Fruit fly (Drosophila melanogaster): Measurements from ENCODE around the gene CG15468.

CG15468 gene

dm6 chrX:4931048-4931447 lies 29.9 kb downstream of the CG15468 start:
- TF ChIP-seq Dif (GFP tag; optimal IDR thresholded peaks at IDR 0.05; ENCODE audit: partially characterized antibody) (no peak), sage (GFP tag; optimal IDR thresholded peaks at IDR 0.05) (peak; percentile 37), woc (GFP tag; optimal IDR thresholded peaks at IDR 0.05) (peak; percentile 5), dmrt93B (GFP tag; optimal IDR thresholded peaks at IDR 0.05) (no peak), Jra (GFP tag; optimal IDR thresholded peaks at IDR 0.05) (no peak), CrebA (GFP tag; optimal IDR thresholded peaks at IDR 0.05; ENCODE audit: borderline replicate concordance) (no peak), OdsH (GFP tag; optimal IDR thresholded peaks at IDR 0.05) (no peak), Hnf4 (GFP tag; optimal IDR thresholded peaks at IDR 0.05) (peak; percentile 7), Rel (GFP tag; optimal IDR thresholded peaks at IDR 0.05) (no peak), Rel (tag; optimal IDR thresholded peaks at IDR 0.05) (no peak), dsf (GFP tag; optimal IDR thresholded peaks at IDR 0.05; ENCODE audit: borderline replicate concordance) (no peak), br (GFP tag; optimal IDR thresholded peaks at IDR 0.05) (no peak), jim (GFP tag; optimal IDR thresholded peaks at IDR 0.05) (no peak), pan (optimal IDR thresholded peaks at IDR 0.05) (no peak), Hr83 (GFP tag; optimal IDR thresholded peaks at IDR 0.05; ENCODE audit: poor library complexity, severe bottlenecking) (peak; percentile 17), Hr78 (GFP tag; optimal IDR thresholded peaks at IDR 0.05) (no peak), Vsx2 (GFP tag; optimal IDR thresholded peaks at IDR 0.05; ENCODE audit: partially characterized antibody) (no peak), usp (GFP tag; optimal IDR thresholded peaks at IDR 0.05) (no peak), Mio (GFP tag; optimal IDR thresholded peaks at IDR 0.05) (no peak), fru (GFP tag; optimal IDR thresholded peaks at IDR 0.05) (no peak), HLH106 (tag; optimal IDR thresholded peaks at IDR 0.05) (no peak), brk (GFP tag; optimal IDR thresholded peaks at IDR 0.05) (peak; percentile 12), dl (GFP tag; optimal IDR thresholded peaks at IDR 0.05; ENCODE audit: insufficient read depth in 1 of 2, partially characterized antibody in 2 of 2) (no peak), Dfd (GFP tag; optimal IDR thresholded peaks at IDR 0.05) (no peak), lola (GFP tag; optimal IDR thresholded peaks at IDR 0.05) (no peak), CG9705 (GFP tag; optimal IDR thresholded peaks at IDR 0.05) (no peak), foxo (GFP tag; optimal IDR thresholded peaks at IDR 0.05) (no peak), tai (GFP tag; optimal IDR thresholded peaks at IDR 0.05) (peak; percentile 24), Myc (optimal IDR thresholded peaks at IDR 0.05) (no peak), N (GFP tag; optimal IDR thresholded peaks at IDR 0.05) (no peak), Abd-B (GFP tag; optimal IDR thresholded peaks at IDR 0.05) (no peak), ey (GFP tag; optimal IDR thresholded peaks at IDR 0.05) (no peak), sv (GFP tag; optimal IDR thresholded peaks at IDR 0.05) (no peak), Sp1 (GFP tag; optimal IDR thresholded peaks at IDR 0.05) (no peak), GATAd (GFP tag; optimal IDR thresholded peaks at IDR 0.05) (no peak), h (GFP tag; optimal IDR thresholded peaks at IDR 0.05) (no peak), rgr (GFP tag; optimal IDR thresholded peaks at IDR 0.05) (no peak), psq (GFP tag; optimal IDR thresholded peaks at IDR 0.05) (no peak), CG32264 (GFP tag; optimal IDR thresholded peaks at IDR 0.05) (no peak)

dm6 chrX:4930100-4931010 lies 30.6 kb downstream of the CG15468 start:
- TF ChIP-seq Jra (GFP tag; optimal IDR thresholded peaks at IDR 0.05) (peak; percentile 52), psq (GFP tag; optimal IDR thresholded peaks at IDR 0.05) (peak; percentile 54), lola (GFP tag; optimal IDR thresholded peaks at IDR 0.05) (no peak), woc (GFP tag; optimal IDR thresholded peaks at IDR 0.05) (peak; percentile 47), brk (GFP tag; optimal IDR thresholded peaks at IDR 0.05) (no peak), Sp1 (GFP tag; optimal IDR thresholded peaks at IDR 0.05) (peak; percentile 33), dl (GFP tag; optimal IDR thresholded peaks at IDR 0.05; ENCODE audit: insufficient read depth in 1 of 2, partially characterized antibody in 2 of 2) (peak in 1 of 2 experiments; percentile 23), rgr (GFP tag; optimal IDR thresholded peaks at IDR 0.05) (peak; percentile 76), N (GFP tag; optimal IDR thresholded peaks at IDR 0.05) (peak; percentile 27), sv (GFP tag; optimal IDR thresholded peaks at IDR 0.05) (no peak), CG9705 (GFP tag; optimal IDR thresholded peaks at IDR 0.05) (no peak), dmrt93B (GFP tag; optimal IDR thresholded peaks at IDR 0.05) (peak; percentile 5), fru (GFP tag; optimal IDR thresholded peaks at IDR 0.05) (peak; percentile 62), sage (GFP tag; optimal IDR thresholded peaks at IDR 0.05) (no peak), pan (optimal IDR thresholded peaks at IDR 0.05) (no peak), br (GFP tag; optimal IDR thresholded peaks at IDR 0.05) (peak; percentile 74), GATAd (GFP tag; optimal IDR thresholded peaks at IDR 0.05) (no peak), ey (GFP tag; optimal IDR thresholded peaks at IDR 0.05) (peak; percentile 66), Hnf4 (GFP tag; optimal IDR thresholded peaks at IDR 0.05) (peak; percentile 66), Hr83 (GFP tag; optimal IDR thresholded peaks at IDR 0.05; ENCODE audit: poor library complexity, severe bottlenecking) (peak; percentile 72), Myc (optimal IDR thresholded peaks at IDR 0.05) (peak; percentile 42), h (GFP tag; optimal IDR thresholded peaks at IDR 0.05) (peak; percentile 84), CG32264 (GFP tag; optimal IDR thresholded peaks at IDR 0.05) (peak; percentile 34), HLH106 (tag; optimal IDR thresholded peaks at IDR 0.05) (peak; percentile 18), Vsx2 (GFP tag; optimal IDR thresholded peaks at IDR 0.05; ENCODE audit: partially characterized antibody) (no peak), foxo (GFP tag; optimal IDR thresholded peaks at IDR 0.05) (peak in 1 of 2 experiments; percentile 69), dsf (GFP tag; optimal IDR thresholded peaks at IDR 0.05; ENCODE audit: borderline replicate concordance) (no peak), Dfd (GFP tag; optimal IDR thresholded peaks at IDR 0.05) (no peak), Dif (GFP tag; optimal IDR thresholded peaks at IDR 0.05; ENCODE audit: partially characterized antibody) (peak; percentile 1), OdsH (GFP tag; optimal IDR thresholded peaks at IDR 0.05) (peak; percentile 61), usp (GFP tag; optimal IDR thresholded peaks at IDR 0.05) (no peak), Hr78 (GFP tag; optimal IDR thresholded peaks at IDR 0.05) (no peak)

Measured in whole organism, wandering third instar larva.